Worm (Caenorhabditis elegans): ENCODE measurements around the gene far-1.

DNA sequence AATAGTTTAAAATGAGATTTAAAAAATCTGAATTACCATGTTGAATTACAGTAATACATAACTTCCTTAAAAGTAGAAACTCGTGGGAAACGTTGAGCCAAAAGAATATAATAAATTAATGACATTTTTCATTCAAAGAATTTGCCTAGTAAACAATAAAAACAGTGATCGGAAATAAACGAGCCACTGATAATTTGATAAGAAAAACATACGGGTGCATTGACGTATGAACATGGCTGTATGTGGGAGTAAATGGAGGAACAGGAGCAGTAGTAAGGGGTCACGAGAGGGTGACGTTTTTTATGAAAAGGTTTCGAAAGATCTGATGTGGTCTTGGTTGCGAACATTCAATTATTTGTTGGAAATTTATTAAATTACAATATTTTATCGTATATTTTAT lies 50.2 kb downstream of the far-1 start:
- TF ChIP-seq hlh-26 (GFP tag; conservative IDR thresholded peaks at IDR 0.05) (no peak), Y95B8A.8 (GFP tag; IDR thresholded peaks at IDR 0.05) (no peak), fkh-3 (tag; optimal IDR thresholded peaks at IDR 0.05) (no peak), gei-17 (GFP tag; optimal IDR thresholded peaks at IDR 0.05) (no peak), aptf-2 (GFP tag; conservative IDR thresholded peaks at IDR 0.05) (no peak), Y56A3A.18 (GFP tag; IDR thresholded peaks at IDR 0.05) (no peak), F55B11.4 (tag; optimal IDR thresholded peaks at IDR 0.05; ENCODE audit: borderline replicate concordance, insufficient read depth) (no peak), unc-62 (GFP tag; optimal IDR thresholded peaks at IDR 0.05) (no peak)
